Worm (Caenorhabditis elegans): Measurements from ENCODE around the gene T25E12.6.

DNA sequence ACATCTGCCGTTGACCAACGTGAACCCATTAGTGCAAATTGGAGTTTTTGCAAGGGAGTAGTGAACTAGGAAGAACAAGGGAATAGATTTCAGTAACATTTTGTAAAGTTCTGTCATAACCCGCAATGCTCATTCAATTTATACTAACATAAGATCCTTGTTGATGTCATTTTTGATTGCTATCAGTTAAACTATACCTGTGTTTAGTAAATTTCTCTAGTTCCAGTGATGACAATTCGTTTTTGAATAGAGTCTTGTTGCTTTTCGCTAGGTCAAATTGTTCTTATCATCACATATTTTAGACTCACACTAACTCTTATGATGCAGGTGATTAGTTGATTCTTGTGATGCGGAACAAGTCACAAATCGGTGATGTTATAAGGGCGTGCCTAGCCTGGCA, 35.7 kb upstream of the T25E12.6 start, which contains the start of gene clec-9:
- no peak for TF ChIP-seq ref-1 (GFP tag; conservative IDR thresholded peaks at IDR 0.05)
- TF ChIP-seq ztf-23 (GFP tag; IDR thresholded peaks at IDR 0.05): no peak
- no peak for TF ChIP-seq flt-1 (GFP tag; IDR thresholded peaks at IDR 0.05)
- TF ChIP-seq ztf-29 (GFP tag; IDR thresholded peaks at IDR 0.05): no peak
- no peak for TF ChIP-seq T22C8.4 (GFP tag; IDR thresholded peaks at IDR 0.05)
- TF ChIP-seq klf-2 (GFP tag; conservative IDR thresholded peaks at IDR 0.05): no peak
- no peak for TF ChIP-seq cog-1 (tag; optimal IDR thresholded peaks at IDR 0.05)
